Fruit fly (Drosophila melanogaster) whole organism, embryonic: ENCODE measurements around the gene Sbf.
A peak's percentile ranks its signal among the peaks of the same experiment; 100 is the strongest.

Experiments
- Atf3 ChIP-seq: fragments of 200-800 bp; sonication (Bioruptor generic); optimal IDR thresholded peaks from 3 replicates; lab custom pipeline; 2016; ENCODE audit warnings: missing biosample characterization, missing genetic modification characterization
- CG10147 ChIP-seq: fragments of 200-800 bp; sonication (Bioruptor generic); optimal IDR thresholded peaks from 2 replicates; lab custom pipeline; 2019; ENCODE audit warnings: missing biosample characterization, mild to moderate bottlenecking, missing genetic modification characterization, moderate library complexity
- CG10431 ChIP-seq: fragments of 200-800 bp; sonication (Bioruptor generic); optimal IDR thresholded peaks from 3 replicates; lab custom pipeline; 2018; ENCODE audit warnings: missing biosample characterization, mild to moderate bottlenecking, missing genetic modification characterization
- CG12155 ChIP-seq: fragments of 200-800 bp; sonication (Bioruptor generic); optimal IDR thresholded peaks from 3 replicates; lab custom pipeline; 2016; ENCODE audit warnings: missing biosample characterization, missing genetic modification characterization
- CG12299 ChIP-seq: fragments of 200-800 bp; sonication (Bioruptor generic); optimal IDR thresholded peaks from 2 replicates; lab custom pipeline; 2018; ENCODE audit warnings: missing biosample characterization, mild to moderate bottlenecking, missing genetic modification characterization
- CG13123 ChIP-seq: fragments of 200-800 bp; sonication (Bioruptor generic); optimal IDR thresholded peaks from 2 replicates; lab custom pipeline; 2016; ENCODE audit warnings: missing biosample characterization, missing genetic modification characterization
- CG13624 ChIP-seq: fragments of 200-800 bp; sonication (Bioruptor generic); optimal IDR thresholded peaks from 2 replicates; lab custom pipeline; 2016; ENCODE audit warnings: missing biosample characterization, missing genetic modification characterization
- CG13775 ChIP-seq: fragments of 200-800 bp; sonication (Bioruptor generic); optimal IDR thresholded peaks from 3 replicates; lab custom pipeline; 2017; ENCODE audit warnings: missing biosample characterization, mild to moderate bottlenecking, missing genetic modification characterization
- CG15011 ChIP-seq: fragments of 200-800 bp; sonication (Bioruptor generic); optimal IDR thresholded peaks from 3 replicates; lab custom pipeline; 2018; ENCODE audit warnings: missing biosample characterization, mild to moderate bottlenecking, missing genetic modification characterization
- CG15479 ChIP-seq: fragments of 200-800 bp; sonication (Bioruptor generic); optimal IDR thresholded peaks from 3 replicates; lab custom pipeline; 2019; ENCODE audit warnings: missing biosample characterization, mild to moderate bottlenecking, missing genetic modification characterization, moderate library complexity
- CG17829 ChIP-seq: fragments of 200-800 bp; optimal IDR thresholded peaks from 2 replicates; lab custom pipeline; 2019; ENCODE audit warnings: missing biosample characterization, mild to moderate bottlenecking, missing genetic modification characterization, moderate library complexity
- CG2678 ChIP-seq: fragments of 200-800 bp; sonication (Bioruptor generic); optimal IDR thresholded peaks from 3 replicates; lab custom pipeline; 2019; ENCODE audit warnings: missing biosample characterization, mild to moderate bottlenecking, missing genetic modification characterization, moderate library complexity
- CG30403 ChIP-seq: fragments of 200-800 bp; sonication (Bioruptor generic); optimal IDR thresholded peaks from 3 replicates; lab custom pipeline; 2016; ENCODE audit warnings: missing biosample characterization, missing genetic modification characterization
- CG3281 ChIP-seq: fragments of 200-800 bp; sonication (Bioruptor generic); optimal IDR thresholded peaks from 3 replicates; lab custom pipeline; 2017; ENCODE audit warnings: missing biosample characterization, mild to moderate bottlenecking, missing genetic modification characterization
- CG33557 ChIP-seq: fragments of 200-800 bp; sonication (Bioruptor generic); optimal IDR thresholded peaks from 2 replicates; lab custom pipeline; 2019; ENCODE audit warnings: missing biosample characterization, mild to moderate bottlenecking, missing genetic modification characterization, moderate library complexity
- CG4328 ChIP-seq: fragments of 200-800 bp; sonication (Bioruptor generic); optimal IDR thresholded peaks from 3 replicates; lab custom pipeline; 2017; ENCODE audit warnings: missing biosample characterization, missing genetic modification reagents, missing genetic modification characterization
- CG6765 ChIP-seq: fragments of 200-800 bp; sonication (Bioruptor generic); optimal IDR thresholded peaks from 3 replicates; lab custom pipeline; 2017; ENCODE audit warnings: missing biosample characterization, mild to moderate bottlenecking, missing genetic modification characterization
- CG7987 ChIP-seq: fragments of 200-800 bp; sonication (Bioruptor generic); optimal IDR thresholded peaks from 2 replicates; lab custom pipeline; 2018; ENCODE audit warnings: missing biosample characterization, mild to moderate bottlenecking, missing genetic modification characterization, moderate library complexity
- CG8290 ChIP-seq, 3 experiments: fragments of 200-800 bp; sonication (Bioruptor generic); optimal IDR thresholded peaks; 2 replicates each; lab custom pipeline; 2016 to 2019; ENCODE audit warnings: missing biosample characterization in 3 of 3, missing genetic modification characterization in 3 of 3, mild to moderate bottlenecking in 2 of 3, moderate library complexity in 1 of 3
- CG8924 ChIP-seq: fragments of 200-800 bp; optimal IDR thresholded peaks from 3 replicates; lab custom pipeline; 2019; ENCODE audit warnings: missing biosample characterization, mild to moderate bottlenecking, missing genetic modification characterization, moderate library complexity
- Dp ChIP-seq: fragments of 200-800 bp; sonication (Bioruptor generic); optimal IDR thresholded peaks from 2 replicates; lab custom pipeline; 2018; ENCODE audit warnings: missing biosample characterization, mild to moderate bottlenecking, missing genetic modification characterization, moderate library complexity
- Hr51 ChIP-seq, 2 experiments: fragments of 200-800 bp; sonication (Bioruptor generic); optimal IDR thresholded peaks; 2 replicates in 1 of 2; 3 replicates in 1 of 2; lab custom pipeline; 2016 to 2018; ENCODE audit warnings: missing biosample characterization in 2 of 2, missing genetic modification characterization in 2 of 2, mild to moderate bottlenecking in 1 of 2, moderate library complexity in 1 of 2
- Med ChIP-seq: fragments of 200-800 bp; sonication (Bioruptor generic); peaks from one replicate; lab custom pipeline; 2016; ENCODE audit warnings: missing biosample characterization, missing genetic modification characterization, mild to moderate bottlenecking, inconsistent platforms, moderate library complexity
- Six4 ChIP-seq: fragments of 200-800 bp; sonication (Bioruptor generic); optimal IDR thresholded peaks from 2 replicates; lab custom pipeline; 2016; ENCODE audit warnings: missing biosample characterization, missing genetic modification characterization
- Ssrp ChIP-seq: fragments of 200-800 bp; sonication (Bioruptor generic); optimal IDR thresholded peaks from 2 replicates; lab custom pipeline; 2018; ENCODE audit warnings: missing biosample characterization, mild to moderate bottlenecking, missing genetic modification characterization, moderate library complexity
- Trl ChIP-seq, 3 experiments: fragments of >200 bp in 2 of 3; fragments of 200-800 bp in 1 of 3; sonication (Bioruptor generic) in 1 of 3; optimal IDR thresholded peaks; 2 replicates in 1 of 3; 3 replicates in 2 of 3; lab custom pipeline; 2016 to 2017; ENCODE audit warnings: missing biosample characterization in 1 of 3, missing genetic modification characterization in 1 of 3
- abd-A ChIP-seq: fragments of 200-800 bp; sonication (Bioruptor generic); optimal IDR thresholded peaks from 3 replicates; lab custom pipeline; 2019; ENCODE audit warnings: missing biosample characterization, mild to moderate bottlenecking, missing genetic modification characterization, moderate library complexity
- ac ChIP-seq: fragments of 200-800 bp; sonication (Bioruptor generic); optimal IDR thresholded peaks from 3 replicates; lab custom pipeline; 2017; ENCODE audit warnings: missing biosample characterization, mild to moderate bottlenecking, missing genetic modification characterization
- cas ChIP-seq: fragments of 200-800 bp; sonication (Bioruptor generic); IDR thresholded peaks from 2 replicates; pipeline ENCODE4 v1.3.6; 2022; ENCODE audit warnings: missing biosample characterization, missing genetic modification characterization
- eve ChIP-seq, 2 experiments: fragments of >200 bp; optimal IDR thresholded peaks; 2 replicates each; lab custom pipeline; 2017; ENCODE audit warnings: missing biosample characterization in 2 of 2, missing genetic modification characterization in 2 of 2
- gcm ChIP-seq: fragments of 200-800 bp; sonication (Bioruptor generic); optimal IDR thresholded peaks from 2 replicates; lab custom pipeline; 2019; ENCODE audit warnings: missing biosample characterization, mild to moderate bottlenecking, missing genetic modification characterization, moderate library complexity
- grn ChIP-seq: fragments of 200-800 bp; sonication (Bioruptor generic); optimal IDR thresholded peaks from 3 replicates; lab custom pipeline; 2017; ENCODE audit warnings: missing biosample characterization, missing genetic modification characterization
- ind ChIP-seq: fragments of 200-800 bp; sonication (Bioruptor generic); optimal IDR thresholded peaks from 3 replicates; lab custom pipeline; 2016; ENCODE audit warnings: missing biosample characterization, missing genetic modification characterization
- kah ChIP-seq: fragments of 200-800 bp; sonication (Bioruptor generic); optimal IDR thresholded peaks from 2 replicates; lab custom pipeline; 2018; ENCODE audit warnings: missing biosample characterization, mild to moderate bottlenecking, missing genetic modification characterization
- ken ChIP-seq: fragments of 200-800 bp; sonication (Bioruptor generic); IDR thresholded peaks from 3 replicates; pipeline ENCODE4 v1.3.6; 2022; ENCODE audit warnings: missing biosample characterization, missing genetic modification characterization
- lab ChIP-seq: fragments of 200-800 bp; sonication (Bioruptor generic); optimal IDR thresholded peaks from 3 replicates; lab custom pipeline; 2017; ENCODE audit warnings: missing biosample characterization, missing genetic modification characterization, mild to moderate bottlenecking, moderate library complexity, missing genetic modification reagents
- lola ChIP-seq, 3 experiments: fragments of >200 bp in 2 of 3; fragments of 200-800 bp in 1 of 3; sonication (Bioruptor generic) in 1 of 3; optimal IDR thresholded peaks; 2 replicates each; lab custom pipeline; 2017 to 2019; ENCODE audit warnings: missing biosample characterization in 3 of 3, missing genetic modification characterization in 3 of 3, mild to moderate bottlenecking in 1 of 3, moderate library complexity in 1 of 3
- mirr ChIP-seq: fragments of 200-800 bp; sonication (Bioruptor generic); optimal IDR thresholded peaks from 3 replicates; lab custom pipeline; 2018; ENCODE audit warnings: missing biosample characterization, mild to moderate bottlenecking, missing genetic modification characterization
- odd ChIP-seq: fragments of 200-800 bp; sonication (Bioruptor generic); optimal IDR thresholded peaks from 2 replicates; lab custom pipeline; 2017; ENCODE audit warnings: missing biosample characterization, mild to moderate bottlenecking, missing genetic modification characterization
- org-1 ChIP-seq: fragments of 200-800 bp; sonication (Bioruptor generic); optimal IDR thresholded peaks from 2 replicates; lab custom pipeline; 2017; ENCODE audit warnings: missing biosample characterization, missing genetic modification characterization
- peb ChIP-seq: fragments of 200-800 bp; sonication (Bioruptor generic); IDR thresholded peaks from 2 replicates; pipeline ENCODE4 v1.3.6; 2022; ENCODE audit warnings: missing biosample characterization, missing genetic modification characterization
- pros ChIP-seq: fragments of 200-800 bp; sonication (Bioruptor generic); optimal IDR thresholded peaks from 3 replicates; lab custom pipeline; 2019; ENCODE audit warnings: missing biosample characterization, mild to moderate bottlenecking, missing genetic modification characterization, moderate library complexity
- psq ChIP-seq: fragments of 200-800 bp; sonication (Bioruptor generic); optimal IDR thresholded peaks from 2 replicates; lab custom pipeline; 2017; ENCODE audit warnings: missing biosample characterization, missing genetic modification characterization
- run ChIP-seq: fragments of 200-800 bp; sonication (Bioruptor generic); optimal IDR thresholded peaks from 3 replicates; lab custom pipeline; 2018; ENCODE audit warnings: missing biosample characterization, mild to moderate bottlenecking, missing genetic modification characterization
- sens ChIP-seq: fragments of 200-800 bp; sonication (Bioruptor generic); peaks from one replicate; lab custom pipeline; 2016; ENCODE audit warnings: missing biosample characterization, missing genetic modification characterization
- sug ChIP-seq: fragments of 200-800 bp; optimal IDR thresholded peaks from 2 replicates; lab custom pipeline; 2019; ENCODE audit warnings: missing biosample characterization, mild to moderate bottlenecking, missing genetic modification characterization, moderate library complexity
- tin ChIP-seq: fragments of 200-800 bp; sonication (Bioruptor generic); optimal IDR thresholded peaks from 3 replicates; lab custom pipeline; 2016; ENCODE audit warnings: missing biosample characterization, missing genetic modification characterization
- tio ChIP-seq: fragments of 200-800 bp; sonication (Bioruptor generic); optimal IDR thresholded peaks from 2 replicates; lab custom pipeline; 2017; ENCODE audit warnings: missing biosample characterization, missing genetic modification characterization, inconsistent platforms
- yki ChIP-seq: fragments of >200 bp; optimal IDR thresholded peaks from 3 replicates; lab custom pipeline; 2018

Sbf gene

DNA sequence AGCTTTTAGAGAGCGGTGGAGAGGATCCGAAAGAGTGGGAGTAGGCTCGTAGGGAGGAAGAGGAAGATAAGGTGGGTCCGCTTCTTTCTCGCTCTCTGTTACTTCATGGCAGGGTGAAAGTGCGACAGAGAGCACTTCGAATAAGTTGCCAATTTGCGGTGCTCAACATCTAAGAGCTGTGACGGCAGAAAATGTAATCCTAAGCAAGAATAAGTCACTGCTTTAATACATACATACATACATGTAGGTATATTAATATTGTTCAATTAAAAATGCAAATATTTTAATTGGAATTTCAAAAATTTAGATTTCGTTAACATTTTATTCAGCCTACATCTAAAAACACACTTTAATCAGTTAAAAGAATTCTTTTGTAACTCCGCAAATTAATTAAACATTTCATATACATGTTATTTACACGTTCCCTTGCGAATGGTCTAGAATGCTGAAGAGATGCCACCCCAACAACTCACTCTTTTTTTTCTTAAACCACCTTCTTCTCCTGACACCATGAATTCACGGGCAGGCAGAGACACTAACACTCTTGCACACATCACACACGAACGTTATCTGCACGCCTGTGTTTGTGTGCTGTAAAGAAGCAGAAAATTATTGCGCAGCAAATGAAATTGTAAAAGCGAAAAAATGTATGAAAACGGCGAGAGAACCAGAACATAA lies 38.1 kb downstream of the Sbf start (continued):
- no peak for TF ChIP-seq CG10147 (GFP tag; lab: Kevin White, UChicago)
- peak; percentile 20 for TF ChIP-seq CG10431 (GFP tag; lab: Kevin White, UChicago)
- peak; percentile 53 for TF ChIP-seq abd-A (tag; lab: Kevin White, UChicago)
- peak; percentile 54 for TF ChIP-seq CG3281 (GFP tag; lab: Kevin White, UChicago)
- peak; percentile 94 for TF ChIP-seq CG13624
- TF ChIP-seq kah (GFP tag; lab: Kevin White, UChicago): peak; percentile 5
- no peak for TF ChIP-seq tin
- peak; percentile 6 for TF ChIP-seq Ssrp (tag; lab: Kevin White, UChicago)
- peak; percentile 8 for TF ChIP-seq CG7987
- no peak for TF ChIP-seq Hr51 (GFP tag; optimal IDR thresholded peaks at IDR 0.05; lab: Kevin White, UChicago)
- TF ChIP-seq CG4328: peak; percentile 46
- TF ChIP-seq lola (GFP tag; optimal IDR thresholded peaks at IDR 0.05; lab: Kevin White, UChicago): peak in 1 of 3 experiments; percentile 6
- TF ChIP-seq Atf3: no peak
- no peak for TF ChIP-seq odd (GFP tag; lab: Kevin White, UChicago)
- peak; percentile 67 to 89 for TF ChIP-seq Trl (optimal IDR thresholded peaks at IDR 0.05; lab: Kevin White, UChicago)
- no peak for TF ChIP-seq Trl (GFP tag; optimal IDR thresholded peaks at IDR 0.05; lab: Kevin White, UChicago)
- TF ChIP-seq ken: no peak
- peak; percentile 19 for TF ChIP-seq sug (tag; lab: Kevin White, UChicago)
- TF ChIP-seq CG6765 (GFP tag; lab: Kevin White, UChicago): peak; percentile 21
- TF ChIP-seq run (tag; lab: Kevin White, UChicago): no peak
- peak in 1 of 2 experiments; percentile 78 for TF ChIP-seq eve (GFP tag; optimal IDR thresholded peaks at IDR 0.05; lab: Kevin White, UChicago)
- TF ChIP-seq ind: peak; percentile 4
- no peak for TF ChIP-seq CG13123 (GFP tag; lab: Kevin White, UChicago)
- TF ChIP-seq CG12155 (GFP tag; lab: Kevin White, UChicago): peak; percentile 0
- peak; percentile 23 for TF ChIP-seq yki
- no peak for TF ChIP-seq grn (GFP tag; lab: Kevin White, UChicago)
- peak; percentile 18 for TF ChIP-seq CG8924 (tag; lab: Kevin White, UChicago)
- TF ChIP-seq Six4 (GFP tag; lab: Kevin White, UChicago): no peak
- TF ChIP-seq CG33557 (GFP tag; lab: Kevin White, UChicago): no peak
- no peak for TF ChIP-seq tio
- TF ChIP-seq mirr (GFP tag; lab: Kevin White, UChicago): peak; percentile 54
- no peak for TF ChIP-seq ac (GFP tag; lab: Kevin White, UChicago)
- peak; percentile 17 for TF ChIP-seq CG15011 (GFP tag; lab: Kevin White, UChicago)
- TF ChIP-seq gcm (GFP tag; lab: Kevin White, UChicago): no peak
- TF ChIP-seq psq (GFP tag; lab: Kevin White, UChicago): no peak
- peak; percentile 71 for TF ChIP-seq Med (GFP tag; lab: Kevin White, UChicago)
- TF ChIP-seq CG17829 (tag; lab: Kevin White, UChicago): peak; percentile 38
- TF ChIP-seq CG2678 (tag; lab: Kevin White, UChicago): peak; percentile 61
- TF ChIP-seq org-1 (GFP tag; lab: Kevin White, UChicago): no peak
- peak; percentile 93 for TF ChIP-seq CG15479 (GFP tag; lab: Kevin White, UChicago)
- TF ChIP-seq CG30403 (GFP tag; lab: Kevin White, UChicago): peak; percentile 26
- TF ChIP-seq sens (GFP tag; lab: Kevin White, UChicago): peak; percentile 10
- TF ChIP-seq lab: no peak
- TF ChIP-seq pros (GFP tag; lab: Kevin White, UChicago): peak; percentile 19
- TF ChIP-seq CG13775: peak; percentile 28
- no peak for TF ChIP-seq peb (GFP tag; lab: Robert Waterston, UW)
- no peak for TF ChIP-seq CG8290 (GFP tag; optimal IDR thresholded peaks at IDR 0.05; lab: Kevin White, UChicago)
- peak in 1 of 2 experiments; percentile 52 for TF ChIP-seq CG8290 (tag; optimal IDR thresholded peaks at IDR 0.05; lab: Kevin White, UChicago)
- peak; percentile 26 for TF ChIP-seq CG12299 (tag; lab: Kevin White, UChicago)
- no peak for TF ChIP-seq Dp (GFP tag; lab: Kevin White, UChicago)
- TF ChIP-seq cas (GFP tag; lab: Robert Waterston, UW): no peak
